Fruit fly (Drosophila melanogaster): Measurements from ENCODE around the gene Gr64e.

Gr64e gene

dm6 chr3L:4040247-4040925 is 8.4 kb downstream of the Gr64e start, which contains the start of the genes CG11593 and Rcd5 (continued):
- no peak for TF ChIP-seq gro (GFP tag; optimal IDR thresholded peaks at IDR 0.05)
- TF ChIP-seq Rx (GFP tag; IDR thresholded peaks at IDR 0.05), result peak; percentile 52; the same call in 1 of the 2 replicates
- TF ChIP-seq C15 (GFP tag; IDR thresholded peaks at IDR 0.05), result no peak; the same call in 2 of the 3 replicates
- no peak for TF ChIP-seq eyg (GFP tag; optimal IDR thresholded peaks at IDR 0.05)
- no peak for TF ChIP-seq ash1 (GFP tag; optimal IDR thresholded peaks at IDR 0.05)
- peak; percentile 53 for TF ChIP-seq gfzf (GFP tag; optimal IDR thresholded peaks at IDR 0.05)
- TF ChIP-seq Ravus (GFP tag; IDR thresholded peaks at IDR 0.05), result peak; percentile 54
- TF ChIP-seq CG16815 (GFP tag; optimal IDR thresholded peaks at IDR 0.05), result peak; percentile 48
- peak; percentile 55 for TF ChIP-seq CG8388 (GFP tag; optimal IDR thresholded peaks at IDR 0.05)
- TF ChIP-seq NfI (GFP tag; optimal IDR thresholded peaks at IDR 0.05), result no peak
- peak; percentile 89 for TF ChIP-seq nmo (GFP tag; optimal IDR thresholded peaks at IDR 0.05)
- TF ChIP-seq pros (GFP tag; optimal IDR thresholded peaks at IDR 0.05), result no peak
- TF ChIP-seq CG4617 (GFP tag; optimal IDR thresholded peaks at IDR 0.05; ENCODE audit: borderline replicate concordance), result peak; percentile 96
- peak; percentile 50 for TF ChIP-seq CTCF (GFP tag; optimal IDR thresholded peaks at IDR 0.05)
- no peak for TF ChIP-seq tx (GFP tag; optimal IDR thresholded peaks at IDR 0.05)
- TF ChIP-seq stc (GFP tag; IDR thresholded peaks at IDR 0.05), result peak; percentile 67; the same call in 1 of the 2 replicates
- TF ChIP-seq CG6791 (GFP tag; IDR thresholded peaks at IDR 0.05; ENCODE audit: partially characterized antibody), result no peak
- TF ChIP-seq org-1 (GFP tag; optimal IDR thresholded peaks at IDR 0.05), result peak; percentile 25
- 0 out of 3 replicates have a peak, but pooled peaks have one; percentile 56 for TF ChIP-seq CG2199 (GFP tag; IDR thresholded peaks at IDR 0.05)
- TF ChIP-seq CG1603 (tag; optimal IDR thresholded peaks at IDR 0.05), result no peak
- TF ChIP-seq pum (GFP tag; optimal IDR thresholded peaks at IDR 0.05), result peak; percentile 35
- TF ChIP-seq seq (GFP tag; IDR thresholded peaks at IDR 0.05), result peak; percentile 57; the same call in 1 of the 2 replicates
- no peak; the same call in 2 of the 3 replicates for TF ChIP-seq CG17361 (GFP tag; IDR thresholded peaks at IDR 0.05)
- peak; percentile 36 for TF ChIP-seq Sry-β (GFP tag; optimal IDR thresholded peaks at IDR 0.05)
- peak; percentile 60; the same call in 1 of the 2 replicates for TF ChIP-seq toy (GFP tag; IDR thresholded peaks at IDR 0.05)
- no peak for TF ChIP-seq CG33213 (GFP tag; optimal IDR thresholded peaks at IDR 0.05)
- TF ChIP-seq Doc2 (GFP tag; IDR thresholded peaks at IDR 0.05), result 0 out of 2 replicates have a peak, but pooled peaks have one; percentile 33
- TF ChIP-seq CG30403 (GFP tag; optimal IDR thresholded peaks at IDR 0.05), result peak; percentile 76
- no peak for TF ChIP-seq CG9876 (GFP tag; optimal IDR thresholded peaks at IDR 0.05)
- no peak for TF ChIP-seq prd (optimal IDR thresholded peaks at IDR 0.05)
- peak; percentile 92 for TF ChIP-seq prd (GFP tag; IDR thresholded peaks at IDR 0.05)
- no peak for TF ChIP-seq Vsx1 (GFP tag; optimal IDR thresholded peaks at IDR 0.05)
- no peak for TF ChIP-seq hbn (GFP tag; IDR thresholded peaks at IDR 0.05; ENCODE audit: partially characterized antibody)
- TF ChIP-seq nau (GFP tag; optimal IDR thresholded peaks at IDR 0.05), result no peak
- TF ChIP-seq insv (GFP tag; optimal IDR thresholded peaks at IDR 0.05), result peak in 1 of 2 experiments; percentile 19
- no peak for TF ChIP-seq kah (GFP tag; optimal IDR thresholded peaks at IDR 0.05)
- TF ChIP-seq psq (GFP tag; optimal IDR thresholded peaks at IDR 0.05), result peak; percentile 16
- no peak for TF ChIP-seq abd-A (tag; optimal IDR thresholded peaks at IDR 0.05)
- TF ChIP-seq CG9727 (GFP tag; optimal IDR thresholded peaks at IDR 0.05), result peak; percentile 63
- TF ChIP-seq CG7928 (GFP tag; optimal IDR thresholded peaks at IDR 0.05), result peak; percentile 31
- no peak for TF ChIP-seq Awh (GFP tag; IDR thresholded peaks at IDR 0.05)
- TF ChIP-seq esg (GFP tag; conservative IDR thresholded peaks at IDR 0.05), result peak; percentile 81
- no peak for TF ChIP-seq CG18262 (tag; optimal IDR thresholded peaks at IDR 0.05)
- TF ChIP-seq usp (GFP tag; optimal IDR thresholded peaks at IDR 0.05), result no peak
- no peak for TF ChIP-seq CG10543 (GFP tag; optimal IDR thresholded peaks at IDR 0.05)
- peak; percentile 76 for TF ChIP-seq Abd-B (GFP tag; optimal IDR thresholded peaks at IDR 0.05)
- TF ChIP-seq Oaz (GFP tag; IDR thresholded peaks at IDR 0.05), result peak; percentile 68
- TF ChIP-seq CG4707 (GFP tag; optimal IDR thresholded peaks at IDR 0.05), result no peak
- TF ChIP-seq Adf1 (GFP tag; IDR thresholded peaks at IDR 0.05), result peak; percentile 49
- TF ChIP-seq Mrtf (GFP tag; IDR thresholded peaks at IDR 0.05), result peak; percentile 63; the same call in 2 of the 3 replicates

All from whole organism, embryonic.